Worm (Caenorhabditis elegans) whole organism, mixed stage, embryonic: ENCODE measurements around the gene acl-6.

Source experiments
- ceh-39 ChIP-seq: fragments of 150-350 bp; optimal IDR thresholded peaks from 2 replicates; lab custom pipeline; 2014; ENCODE audit warnings: missing biosample characterization, missing genetic modification characterization

Gene acl-6

ce11 chrV:5484866-5485265, 51.7 kb downstream of the acl-6 start, which contains the start of gene srg-65:
Gene srg-65, minus strand, starts transcription at chrV:5484966.
- TF ChIP-seq ceh-39 (tag; lab: Kevin White, UChicago), result no peak
